Fruit fly (Drosophila melanogaster) S2 (cell line): ENCODE measurements around the gene CG13312.

Experiments
- CG8478 ChIP-seq: fragments of >200 bp; optimal IDR thresholded peaks from 2 replicates; lab custom pipeline; 2018
- CTCF ChIP-seq, 2 experiments: fragments of >200 bp; optimal IDR thresholded peaks; 2 replicates each; lab custom pipeline; 2018

The CG13312 gene

DNA sequence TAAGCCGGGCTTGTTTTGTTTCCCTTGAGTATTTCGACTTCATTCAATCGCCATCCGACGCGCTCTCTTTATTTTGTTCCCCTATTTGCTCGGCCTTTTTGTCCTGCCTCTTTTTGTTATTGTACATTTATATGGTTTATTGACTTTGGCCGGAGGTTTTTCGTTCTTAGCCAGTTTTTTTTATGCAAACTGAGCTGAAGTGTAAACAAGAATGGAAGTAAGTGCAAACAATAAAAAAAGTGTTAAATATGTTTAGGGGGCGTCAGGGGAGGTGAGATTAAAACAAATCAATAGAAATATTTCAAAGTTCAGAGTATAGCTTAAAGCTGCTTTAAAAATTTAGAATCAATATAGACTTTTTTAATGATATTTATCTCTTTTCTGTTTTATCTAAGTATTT lies 27.5 kb upstream of the CG13312 start:
- no peak for TF ChIP-seq CG8478 (lab: Kevin White, UChicago)
- TF ChIP-seq CTCF (optimal IDR thresholded peaks at IDR 0.05; lab: Kevin White, UChicago), result no peak

DNA sequence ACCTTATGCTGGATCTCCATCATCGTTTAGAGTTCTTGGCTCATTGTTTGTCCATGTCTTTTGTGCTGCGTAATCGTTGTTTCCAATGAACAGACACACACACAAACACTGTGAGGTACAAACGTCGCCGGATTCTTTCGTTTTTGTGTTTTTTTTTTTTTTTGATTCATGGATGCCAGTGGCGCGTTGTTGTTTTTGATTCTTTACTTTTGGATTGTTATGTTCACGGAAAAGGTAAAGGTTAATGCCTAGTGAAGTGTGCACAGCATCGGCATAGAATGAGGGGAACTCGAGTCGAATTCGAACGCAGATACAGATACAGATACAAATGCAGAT lies 26.4 kb upstream of the CG13312 start:
- no peak for TF ChIP-seq CG8478 (lab: Kevin White, UChicago)

DNA sequence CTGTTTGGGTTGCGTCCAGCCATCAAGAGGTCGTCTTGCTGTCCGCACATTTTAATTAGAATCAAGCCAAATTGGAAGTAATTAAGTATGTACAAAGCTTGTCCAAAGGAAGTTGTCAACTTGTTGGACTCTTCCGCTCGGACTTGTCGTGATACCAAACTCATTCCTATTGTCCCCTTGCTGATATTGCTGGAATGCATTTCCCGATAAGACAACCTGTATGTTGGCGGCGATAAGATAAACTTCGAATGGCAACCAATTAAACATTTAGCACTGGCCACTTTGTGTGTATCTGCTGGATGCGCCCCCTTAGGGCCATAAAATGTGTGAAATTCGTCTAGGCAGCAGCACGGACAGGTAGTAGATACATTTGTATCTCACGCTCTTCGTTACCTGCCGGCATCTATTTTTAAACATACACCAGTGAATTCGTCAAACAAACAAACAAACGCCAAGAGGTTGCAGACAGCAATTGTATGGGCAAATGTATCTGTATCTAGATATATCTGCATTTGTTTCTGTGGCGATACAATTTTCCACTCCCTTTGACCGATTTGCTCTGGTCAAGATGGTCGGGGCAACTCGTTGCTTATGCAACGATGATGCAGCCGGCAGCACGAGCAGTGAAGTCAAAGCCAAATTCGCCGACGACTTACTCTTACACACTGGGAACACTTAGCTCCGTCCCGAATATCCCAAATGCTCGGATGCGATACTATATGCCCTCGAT lies 25.9 kb upstream of the CG13312 start:
- TF ChIP-seq CTCF (optimal IDR thresholded peaks at IDR 0.05; lab: Kevin White, UChicago), result no peak
- TF ChIP-seq CG8478 (lab: Kevin White, UChicago), result no peak

DNA sequence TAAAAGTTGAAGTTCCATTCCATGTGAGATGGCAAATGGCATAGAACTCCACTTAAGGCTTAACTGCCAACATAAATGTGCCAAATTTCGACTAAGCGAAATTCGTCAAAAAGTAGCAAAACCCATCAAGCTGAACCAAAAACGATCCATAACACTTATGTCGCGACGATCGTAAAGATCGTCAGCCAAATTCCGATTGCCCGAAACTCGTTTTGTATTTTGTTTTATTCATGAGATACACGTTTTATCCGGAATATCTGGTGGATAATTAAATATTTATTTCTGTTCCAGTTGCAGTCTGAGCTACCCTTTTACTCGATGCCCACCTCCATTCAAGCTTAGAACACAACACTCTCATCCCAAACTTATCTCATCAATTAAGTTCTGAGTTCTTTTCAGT lies 23.9 kb upstream of the CG13312 start:
- TF ChIP-seq CG8478 (lab: Kevin White, UChicago), result no peak
- no peak for TF ChIP-seq CTCF (optimal IDR thresholded peaks at IDR 0.05; lab: Kevin White, UChicago)

DNA sequence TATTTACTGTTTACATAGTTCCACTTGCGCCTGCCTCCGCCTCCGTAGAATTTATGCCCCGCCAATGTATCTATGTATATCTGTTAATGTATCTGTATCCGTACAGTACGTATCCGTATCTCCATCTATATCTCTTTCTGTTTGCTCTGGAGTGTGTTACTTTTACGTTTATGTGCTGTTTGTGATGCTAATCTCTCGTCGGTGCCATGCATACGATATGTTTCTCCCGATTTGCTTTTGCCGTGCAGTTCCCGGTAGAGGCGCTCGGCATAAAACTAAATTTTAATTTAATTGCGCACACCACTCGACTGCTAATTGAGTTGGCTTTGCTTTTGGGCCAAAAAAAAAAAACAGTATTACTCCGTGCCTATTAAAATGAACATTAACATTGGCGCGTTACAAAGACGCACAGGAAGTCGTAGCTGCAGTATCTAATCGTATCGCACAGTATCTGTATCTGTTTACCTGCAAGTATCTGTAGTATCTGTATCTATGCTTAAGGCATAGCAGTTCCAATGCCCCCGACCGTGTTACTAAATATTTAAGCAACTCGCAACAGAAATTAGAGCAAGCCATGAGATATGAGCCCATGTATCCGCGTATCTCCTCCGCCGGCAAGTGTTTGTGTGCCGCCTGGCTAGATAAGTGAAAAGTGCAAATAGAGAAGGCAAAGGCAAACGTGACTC lies 23.1 kb upstream of the CG13312 start:
- TF ChIP-seq CTCF (optimal IDR thresholded peaks at IDR 0.05; lab: Kevin White, UChicago) (no peak), CG8478 (lab: Kevin White, UChicago) (no peak)

DNA sequence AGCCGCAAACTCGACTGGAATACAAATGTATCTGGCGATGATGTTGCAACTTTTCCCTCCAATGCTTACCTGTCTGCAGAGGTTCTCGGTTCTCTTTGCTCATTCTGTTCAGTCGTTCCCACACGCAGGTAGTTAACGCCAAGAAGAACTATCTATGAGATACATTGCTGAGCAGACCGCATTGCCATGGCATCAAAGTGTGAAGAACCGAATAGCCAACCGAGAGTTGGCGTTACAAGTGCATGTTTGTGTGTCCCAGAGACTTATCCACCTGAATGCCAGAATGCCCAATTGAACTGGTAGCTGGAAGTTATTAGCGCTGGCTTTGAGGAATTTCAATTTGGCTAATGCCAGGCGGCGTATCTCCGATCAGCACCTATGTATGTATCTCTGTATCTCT lies 22.6 kb upstream of the CG13312 start:
- TF ChIP-seq CTCF (optimal IDR thresholded peaks at IDR 0.05; lab: Kevin White, UChicago), result no peak
- no peak for TF ChIP-seq CG8478 (lab: Kevin White, UChicago)

DNA sequence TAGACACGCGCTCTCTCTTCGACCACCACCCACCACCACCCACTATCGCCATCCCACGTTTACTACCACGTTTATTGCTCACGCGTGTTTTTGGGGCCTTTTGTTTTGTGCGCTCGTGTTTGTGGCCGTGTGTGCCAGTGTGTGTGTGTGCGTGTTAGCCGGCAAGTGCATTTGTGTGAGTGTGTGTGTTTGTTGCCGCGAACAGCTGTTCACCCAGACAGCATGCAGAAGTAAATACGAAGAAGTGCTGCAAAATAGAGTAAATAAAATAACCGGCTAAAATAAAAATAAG lies 20.8 kb upstream of the CG13312 start:
- TF ChIP-seq CTCF (optimal IDR thresholded peaks at IDR 0.05; lab: Kevin White, UChicago) (no peak), CG8478 (lab: Kevin White, UChicago) (no peak)

DNA sequence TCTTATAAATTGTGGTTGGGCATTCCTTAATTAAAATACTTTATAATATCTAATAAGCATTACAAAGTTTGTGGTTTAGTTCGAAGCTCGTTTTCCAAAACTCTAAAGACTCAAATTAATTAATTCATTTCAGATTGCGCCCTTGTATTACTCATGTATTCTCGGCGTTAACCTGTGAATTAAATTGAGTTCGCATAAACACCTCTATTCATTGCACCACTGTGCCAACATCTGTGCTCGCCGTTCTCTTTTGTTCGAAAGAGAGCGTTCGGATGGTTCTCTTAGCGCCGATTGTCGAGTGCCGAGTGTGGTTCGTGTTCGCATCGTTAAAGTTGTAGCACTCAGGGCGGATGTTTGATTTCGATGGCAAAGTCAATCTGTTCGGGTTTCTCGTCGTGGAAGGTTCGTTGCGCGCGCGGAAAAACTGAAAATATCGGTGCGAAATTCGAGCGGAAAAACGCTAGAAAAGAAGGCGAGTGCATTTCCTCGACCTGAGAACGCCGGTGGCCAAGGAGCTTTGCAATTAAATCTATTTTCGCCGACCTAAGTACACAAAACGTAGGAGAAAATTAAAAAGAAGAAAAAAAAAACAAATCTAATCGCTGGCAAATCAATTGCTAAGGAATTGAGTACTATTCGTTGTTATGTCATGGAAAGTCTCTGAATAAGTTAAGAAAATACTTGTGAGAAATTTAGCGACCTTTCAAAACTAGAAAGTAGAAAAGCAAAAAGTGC lies 20.3 kb upstream of the CG13312 start, which contains the start of gene dally:
Gene dally, plus strand, starts transcription at position 373 of the 735 bp plus-strand sequence.
- TF ChIP-seq CG8478 (lab: Kevin White, UChicago), result no peak
- no peak for TF ChIP-seq CTCF (optimal IDR thresholded peaks at IDR 0.05; lab: Kevin White, UChicago)

DNA sequence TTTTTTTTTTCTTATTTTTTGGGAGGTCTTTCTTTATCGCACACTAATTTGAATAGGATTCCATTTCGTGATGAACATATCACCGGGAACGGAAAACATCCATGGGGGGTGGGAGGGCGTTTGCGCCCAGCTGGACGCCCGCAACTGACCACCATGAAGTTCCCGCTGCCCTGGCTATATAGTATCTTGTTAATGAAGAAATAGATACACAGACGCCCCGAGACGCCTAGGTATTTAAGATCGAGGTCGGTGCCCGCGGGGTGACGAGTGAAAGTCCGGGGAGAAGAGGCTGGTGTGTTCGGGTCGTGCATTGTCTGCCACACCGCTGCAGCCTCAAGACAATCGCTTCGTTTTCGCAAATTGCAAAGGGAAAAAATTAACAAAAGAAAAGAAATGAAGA lies 19.0 kb upstream of the CG13312 start:
- TF ChIP-seq CTCF (optimal IDR thresholded peaks at IDR 0.05; lab: Kevin White, UChicago) (no peak), CG8478 (lab: Kevin White, UChicago) (no peak)

DNA sequence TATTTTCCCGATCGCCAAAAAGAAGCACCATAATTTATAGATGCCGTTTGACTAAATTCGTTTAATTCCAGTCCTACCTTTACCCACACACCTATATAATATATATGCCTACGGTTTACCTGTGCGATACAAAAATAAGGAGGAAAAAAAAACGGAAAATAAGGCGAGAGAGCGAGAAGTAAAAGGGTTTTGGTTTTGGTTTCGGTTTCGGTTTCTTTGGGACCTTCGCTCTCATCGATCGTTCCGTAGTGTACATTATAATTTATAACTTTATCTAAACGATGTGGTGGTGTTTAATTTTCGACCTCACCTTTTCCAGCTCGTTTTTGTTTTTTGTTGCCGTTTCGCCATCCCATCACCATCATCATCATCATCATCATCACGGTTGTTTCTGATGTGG lies 18.5 kb upstream of the CG13312 start:
- TF ChIP-seq CG8478 (lab: Kevin White, UChicago) (no peak), CTCF (optimal IDR thresholded peaks at IDR 0.05; lab: Kevin White, UChicago) (no peak)

DNA sequence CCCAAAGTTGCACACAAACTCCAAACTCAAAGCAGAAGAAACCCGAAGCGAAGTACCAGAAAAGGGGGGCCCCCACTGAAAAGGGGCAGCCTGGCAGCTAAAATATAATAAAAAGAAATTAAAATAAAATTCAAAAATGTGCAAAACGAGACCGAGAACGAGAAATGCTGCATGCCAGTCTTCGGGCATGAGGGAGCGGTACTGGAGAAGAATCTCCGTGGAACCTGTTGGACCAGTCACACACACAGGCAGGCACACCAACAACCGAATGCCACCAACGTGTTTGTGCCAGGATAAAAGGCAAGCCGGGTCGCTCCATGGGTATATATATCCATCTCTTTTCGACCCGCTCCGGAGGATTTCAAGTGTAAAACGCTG lies 18.0 kb upstream of the CG13312 start:
- TF ChIP-seq CG8478 (lab: Kevin White, UChicago) (no peak), CTCF (optimal IDR thresholded peaks at IDR 0.05; lab: Kevin White, UChicago) (no peak)

DNA sequence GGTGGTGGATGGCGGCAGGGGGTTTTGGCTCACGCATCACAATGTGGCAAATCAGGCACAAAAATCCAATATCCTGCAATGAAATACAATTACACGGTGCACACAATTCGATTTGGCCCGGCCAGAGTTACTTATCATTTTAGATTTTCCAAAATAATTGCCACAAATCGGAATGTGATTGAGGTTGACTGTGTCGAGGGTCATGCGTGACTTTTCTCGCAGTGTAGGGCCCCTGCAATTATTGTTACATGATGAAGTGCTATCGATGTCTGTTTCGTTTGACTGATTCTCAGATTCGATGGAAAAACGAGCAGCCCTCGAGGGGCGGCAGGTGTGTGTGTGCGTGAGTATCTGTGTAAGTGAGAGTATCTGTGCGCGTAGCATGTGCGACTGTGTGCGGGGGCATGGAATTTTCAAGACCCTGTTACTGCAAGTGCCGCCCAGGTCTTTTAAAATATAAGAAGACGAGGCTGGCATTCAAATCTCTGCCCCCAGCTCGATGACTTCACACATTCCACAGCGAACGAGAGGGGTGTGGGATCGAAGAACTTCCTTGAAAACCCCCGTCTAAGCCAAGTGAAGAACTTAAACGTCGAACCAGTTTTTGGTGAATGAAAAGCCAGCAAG lies 17.5 kb upstream of the CG13312 start:
- no peak for TF ChIP-seq CTCF (optimal IDR thresholded peaks at IDR 0.05; lab: Kevin White, UChicago)
- TF ChIP-seq CG8478 (lab: Kevin White, UChicago), result no peak

DNA sequence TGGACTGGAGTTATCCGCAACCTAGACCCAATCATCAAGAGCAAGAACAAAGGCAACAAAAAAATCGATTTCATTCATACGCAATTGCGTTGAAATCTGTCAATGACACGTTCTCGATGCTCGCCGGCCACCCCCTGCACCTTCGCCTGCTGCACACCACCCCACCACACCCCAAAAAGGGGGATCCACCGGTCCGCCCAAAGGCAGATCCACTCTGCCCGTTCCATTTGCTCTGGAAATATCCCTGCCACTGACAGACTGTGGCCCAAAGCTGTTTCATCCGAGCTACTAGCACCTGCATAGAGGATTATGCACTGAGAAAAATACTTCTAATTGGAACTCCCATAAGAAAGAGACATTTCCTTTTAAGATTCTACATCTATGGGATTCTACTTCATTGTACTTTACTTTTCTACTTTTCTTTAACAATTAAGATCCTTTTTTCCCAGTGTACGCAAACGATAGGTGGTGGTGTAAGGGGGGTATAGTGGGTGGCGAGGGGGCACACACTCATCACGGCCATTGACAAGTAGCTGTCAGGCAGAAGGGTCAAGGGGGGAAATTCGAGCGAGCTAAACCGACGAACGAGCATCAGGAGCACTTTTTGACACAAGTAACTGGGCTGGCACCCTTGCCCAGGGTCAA lies 16.8 kb upstream of the CG13312 start:
- TF ChIP-seq CTCF (optimal IDR thresholded peaks at IDR 0.05; lab: Kevin White, UChicago) (no peak), CG8478 (lab: Kevin White, UChicago) (no peak)

DNA sequence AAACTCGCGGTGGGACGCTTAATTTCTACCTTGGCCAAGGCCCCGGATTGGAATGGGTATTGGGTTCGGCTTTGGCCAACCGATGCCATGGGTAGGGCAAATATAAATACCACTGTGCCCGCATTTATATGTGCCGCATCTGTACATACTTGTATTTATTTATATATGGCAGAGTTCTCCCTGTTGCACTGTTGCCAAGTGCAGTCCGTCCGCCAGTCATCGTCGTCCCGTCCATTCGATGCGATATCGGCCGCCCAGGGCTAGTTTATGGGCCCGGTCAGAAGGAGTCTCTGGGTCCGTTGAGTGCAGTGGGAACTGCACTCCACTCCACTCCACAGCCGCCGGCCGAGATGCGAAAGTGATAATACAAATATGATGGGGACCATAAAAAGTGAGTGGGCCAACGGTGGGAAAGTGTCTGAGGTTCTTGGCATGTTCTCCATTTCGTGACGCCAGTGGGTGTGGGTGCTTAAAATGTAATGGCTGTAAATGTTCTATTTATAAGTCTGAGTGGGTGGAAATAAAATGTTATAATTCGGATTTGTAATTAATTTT lies 15.9 kb upstream of the CG13312 start:
- TF ChIP-seq CTCF (optimal IDR thresholded peaks at IDR 0.05; lab: Kevin White, UChicago), result no peak
- TF ChIP-seq CG8478 (lab: Kevin White, UChicago), result no peak
